Worm (Caenorhabditis elegans) whole organism, L2 larva: ENCODE results near the gene Y46H3C.5.

Source experiments
- C34F6.9 ChIP-seq: fragments of 150-350 bp; optimal IDR thresholded peaks from 2 replicates; lab custom pipeline; 2014; ENCODE audit warnings: missing biosample characterization, missing genetic modification characterization
- F13H6.1 ChIP-seq: sonication (generic microtip); optimal IDR thresholded peaks from 2 replicates; lab custom pipeline; 2016; ENCODE audit warnings: missing genetic modification characterization, missing compliant biosample characterization
- Y55F3AM.14 ChIP-seq: fragments of 200-800 bp; sonication (Bioruptor generic); optimal IDR thresholded peaks from 2 replicates; lab custom pipeline; 2018; ENCODE audit warnings: mild to moderate bottlenecking, missing genetic modification characterization, missing compliant biosample characterization
- ZK546.5 ChIP-seq: sonication (generic microtip); optimal IDR thresholded peaks from 2 replicates; lab custom pipeline; 2017; ENCODE audit warnings: missing biosample characterization, missing genetic modification characterization
- alr-1 ChIP-seq: fragments of 150-350 bp; optimal IDR thresholded peaks from 2 replicates; lab custom pipeline; 2014; ENCODE audit warnings: missing biosample characterization, missing genetic modification characterization
- aly-2 ChIP-seq: fragments of 150-350 bp; optimal IDR thresholded peaks from 2 replicates; lab custom pipeline; 2014; ENCODE audit warnings: missing biosample characterization, missing genetic modification characterization
- ama-1 ChIP-seq: fragments of 150-350 bp; optimal IDR thresholded peaks from 2 replicates; lab custom pipeline; 2018; ENCODE audit warnings: inconsistent platforms
- blmp-1 ChIP-seq: sonication (generic microtip); optimal IDR thresholded peaks from 2 replicates; lab custom pipeline; 2017; ENCODE audit warnings: missing genetic modification characterization, mild to moderate bottlenecking, missing compliant biosample characterization, antibody characterized with exemption, moderate library complexity; ENCODE audit not compliant: insufficient read depth
- ceh-16 ChIP-seq: fragments of 150-350 bp; optimal IDR thresholded peaks from 2 replicates; lab custom pipeline; 2014; ENCODE audit warnings: missing biosample characterization, missing genetic modification characterization
- ceh-82 ChIP-seq: fragments of 150-350 bp; optimal IDR thresholded peaks from 2 replicates; lab custom pipeline; 2014; ENCODE audit warnings: missing biosample characterization, missing genetic modification characterization
- crh-2 ChIP-seq: sonication (generic microtip); optimal IDR thresholded peaks from 2 replicates; lab custom pipeline; 2017; ENCODE audit warnings: missing biosample characterization, missing genetic modification characterization
- dmd-4 ChIP-seq: sonication (generic microtip); optimal IDR thresholded peaks from 2 replicates; lab custom pipeline; 2017; ENCODE audit warnings: missing biosample characterization, missing genetic modification characterization
- elt-1 ChIP-seq: fragments of 150-350 bp; optimal IDR thresholded peaks from 2 replicates; lab custom pipeline; 2014; ENCODE audit warnings: missing biosample characterization, missing genetic modification characterization
- elt-3 ChIP-seq: sonication (generic microtip); optimal IDR thresholded peaks from 2 replicates; lab custom pipeline; 2017; ENCODE audit warnings: missing biosample characterization, missing genetic modification characterization
- fos-1 ChIP-seq: fragments of 150-350 bp; optimal IDR thresholded peaks from 2 replicates; lab custom pipeline; 2014; ENCODE audit warnings: missing biosample characterization, missing genetic modification characterization
- lin-11 ChIP-seq: fragments of 150-350 bp; sonication (generic microtip); optimal IDR thresholded peaks from 2 replicates; lab custom pipeline; 2014; ENCODE audit warnings: missing biosample characterization, missing genetic modification characterization, inconsistent platforms, mixed read lengths
- lin-39 ChIP-seq: fragments of 150-350 bp; optimal IDR thresholded peaks from 2 replicates; lab custom pipeline; 2014; ENCODE audit warnings: missing biosample characterization, missing genetic modification reagents, missing genetic modification characterization
- mbf-1 ChIP-seq: sonication (generic microtip); optimal IDR thresholded peaks from 2 replicates; lab custom pipeline; 2017; ENCODE audit warnings: missing biosample characterization, missing genetic modification characterization
- nhr-10 ChIP-seq: sonication (generic microtip); optimal IDR thresholded peaks from 2 replicates; lab custom pipeline; 2017; ENCODE audit warnings: missing biosample characterization, missing genetic modification characterization
- nhr-11 ChIP-seq: fragments of 150-350 bp; optimal IDR thresholded peaks from 2 replicates; lab custom pipeline; 2014; ENCODE audit warnings: missing biosample characterization, missing genetic modification characterization
- nhr-12 ChIP-seq: fragments of 150-350 bp; optimal IDR thresholded peaks from 2 replicates; lab custom pipeline; 2014; ENCODE audit warnings: missing biosample characterization, missing genetic modification characterization
- nhr-21 ChIP-seq: fragments of 150-350 bp; optimal IDR thresholded peaks from 2 replicates; lab custom pipeline; 2014; ENCODE audit warnings: missing biosample characterization, missing genetic modification characterization
- nhr-23 ChIP-seq: fragments of 150-350 bp; optimal IDR thresholded peaks from 2 replicates; lab custom pipeline; 2014; ENCODE audit warnings: missing biosample characterization, missing genetic modification reagents, missing genetic modification characterization
- nhr-77 ChIP-seq: fragments of 150-350 bp; optimal IDR thresholded peaks from 2 replicates; lab custom pipeline; 2014; ENCODE audit warnings: missing biosample characterization, missing genetic modification characterization
- peb-1 ChIP-seq: fragments of 150-350 bp; optimal IDR thresholded peaks from 2 replicates; lab custom pipeline; 2014; ENCODE audit warnings: missing biosample characterization, missing genetic modification characterization
- skn-1 ChIP-seq: sonication (generic microtip); optimal IDR thresholded peaks from 2 replicates; lab custom pipeline; 2017; ENCODE audit warnings: missing biosample characterization, missing genetic modification characterization
- sma-3 ChIP-seq: sonication (generic microtip); optimal IDR thresholded peaks from 2 replicates; lab custom pipeline; 2016; ENCODE audit warnings: missing genetic modification reagents, missing genetic modification characterization, missing compliant biosample characterization
- sma-9 ChIP-seq, 2 experiments: fragments of 150-350 bp in 1 of 2; sonication (generic microtip) in 1 of 2; optimal IDR thresholded peaks; 2 replicates each; lab custom pipeline; 2014 to 2016; ENCODE audit warnings: missing genetic modification characterization in 2 of 2, mild to moderate bottlenecking in 1 of 2, missing biosample characterization in 1 of 2, missing compliant biosample characterization in 1 of 2, missing genetic modification reagents in 1 of 2, moderate library complexity in 1 of 2
- snpc-4 ChIP-seq: fragments of 150-350 bp; optimal IDR thresholded peaks from 2 replicates; lab custom pipeline; 2014; ENCODE audit warnings: missing biosample characterization, missing genetic modification characterization
- unc-39 ChIP-seq: fragments of 150-350 bp; optimal IDR thresholded peaks from 2 replicates; lab custom pipeline; 2014; ENCODE audit warnings: missing biosample characterization, missing genetic modification characterization
- unc-55 ChIP-seq: fragments of 150-350 bp; sonication (generic microtip); optimal IDR thresholded peaks from 3 replicates; lab custom pipeline; 2014; ENCODE audit warnings: missing biosample characterization, missing genetic modification reagents, missing genetic modification characterization
- unc-62 ChIP-seq: fragments of 150-350 bp; optimal IDR thresholded peaks from 2 replicates; lab custom pipeline; 2014; ENCODE audit warnings: missing biosample characterization, missing genetic modification reagents, missing genetic modification characterization
- zag-1 ChIP-seq: fragments of 150-350 bp; optimal IDR thresholded peaks from 2 replicates; lab custom pipeline; 2014; ENCODE audit warnings: missing biosample characterization, missing genetic modification characterization
- ztf-1 ChIP-seq: fragments of 200-800 bp; sonication (Bioruptor generic); conservative IDR thresholded peaks from 2 replicates; pipeline ENCODE4 v1.3.6; 2022; ENCODE audit warnings: missing genetic modification characterization, missing compliant biosample characterization
- ztf-11 ChIP-seq: sonication (generic microtip); optimal IDR thresholded peaks from 2 replicates; lab custom pipeline; 2017; ENCODE audit warnings: missing biosample characterization, missing genetic modification characterization
- ztf-4 ChIP-seq: fragments of 150-350 bp; optimal IDR thresholded peaks from 2 replicates; lab custom pipeline; 2014; ENCODE audit warnings: missing biosample characterization, missing genetic modification characterization

The Y46H3C.5 gene

ce11 chrV:1682279-1682678 lies 10.0 kb downstream of the Y46H3C.5 start, which contains the start of gene srh-3:
srh-3 (plus strand) TSS chrV:1682579.
- no peak for TF ChIP-seq ztf-4 (tag; lab: Kevin White, UChicago)
- no peak for TF ChIP-seq ama-1 (lab: Kevin White, UChicago)
- no peak for TF ChIP-seq ztf-11
- no peak for TF ChIP-seq nhr-12 (tag; lab: Kevin White, UChicago)
- no peak for TF ChIP-seq nhr-23 (tag; lab: Kevin White, UChicago)
- no peak for TF ChIP-seq aly-2
- no peak for TF ChIP-seq snpc-4 (tag; lab: Kevin White, UChicago)
- no peak for TF ChIP-seq C34F6.9 (tag; lab: Kevin White, UChicago)
- TF ChIP-seq unc-55 (GFP tag; lab: Kevin White, UChicago): no peak
- no peak for TF ChIP-seq ZK546.5 (tag; lab: Kevin White, UChicago)
- no peak for TF ChIP-seq dmd-4
- no peak for TF ChIP-seq alr-1
- no peak for TF ChIP-seq unc-39 (tag; lab: Kevin White, UChicago)
- no peak for TF ChIP-seq sma-9 (GFP tag; optimal IDR thresholded peaks at IDR 0.05; lab: Kevin White, UChicago)
- no peak for TF ChIP-seq sma-9 (tag; optimal IDR thresholded peaks at IDR 0.05; lab: Kevin White, UChicago)
- TF ChIP-seq ztf-1 (GFP tag; lab: Robert Waterston, UW): no peak
- TF ChIP-seq lin-39 (tag; lab: Kevin White, UChicago): no peak
- no peak for TF ChIP-seq ceh-82 (tag; lab: Kevin White, UChicago)
- TF ChIP-seq lin-11 (tag; lab: Kevin White, UChicago): no peak
- no peak for TF ChIP-seq fos-1 (tag; lab: Kevin White, UChicago)
- TF ChIP-seq ceh-16 (tag; lab: Kevin White, UChicago): no peak

- no peak for TF ChIP-seq unc-62
- TF ChIP-seq skn-1 (tag; lab: Kevin White, UChicago): no peak
Observed at ce11 chrV:1680770-1681169, 11.5 kb downstream of the Y46H3C.5 start, which contains the start of gene srw-91. srw-91 (minus strand) TSS chrV:1680870.

- TF ChIP-seq peb-1 (tag; lab: Kevin White, UChicago) (no peak), ztf-4 (tag; lab: Kevin White, UChicago) (no peak), unc-62 (no peak), alr-1 (no peak), sma-3 (GFP tag; lab: Kevin White, UChicago) (no peak), lin-11 (tag; lab: Kevin White, UChicago) (no peak), unc-39 (tag; lab: Kevin White, UChicago) (no peak), zag-1 (tag; lab: Kevin White, UChicago) (no peak), mbf-1 (tag; lab: Kevin White, UChicago) (no peak), Y55F3AM.14 (GFP tag; lab: Kevin White, UChicago) (no peak), fos-1 (tag; lab: Kevin White, UChicago) (no peak), nhr-21 (tag; lab: Kevin White, UChicago) (no peak), ztf-1 (GFP tag; lab: Robert Waterston, UW) (no peak)
Observed at ce11 chrV:1678228-1678627, 14.1 kb downstream of the Y46H3C.5 start, which contains the start of gene srw-98. srw-98 (minus strand) TSS chrV:1678328.

- TF ChIP-seq elt-3 (tag; lab: Kevin White, UChicago): no peak
- no peak for TF ChIP-seq lin-11 (tag; lab: Kevin White, UChicago)
- TF ChIP-seq peb-1 (tag; lab: Kevin White, UChicago): no peak
- TF ChIP-seq nhr-10 (tag; lab: Kevin White, UChicago): no peak
- TF ChIP-seq mbf-1 (tag; lab: Kevin White, UChicago): no peak
- TF ChIP-seq nhr-11: no peak
- TF ChIP-seq crh-2 (tag; lab: Kevin White, UChicago): no peak
- TF ChIP-seq zag-1 (tag; lab: Kevin White, UChicago): no peak
- TF ChIP-seq ztf-1 (GFP tag; lab: Robert Waterston, UW): no peak
- no peak for TF ChIP-seq F13H6.1 (tag; lab: Kevin White, UChicago)
- no peak for TF ChIP-seq unc-55 (GFP tag; lab: Kevin White, UChicago)
- no peak for TF ChIP-seq aly-2
- TF ChIP-seq elt-1: no peak
- no peak for TF ChIP-seq ztf-11
- TF ChIP-seq ZK546.5 (tag; lab: Kevin White, UChicago): no peak
- no peak for TF ChIP-seq sma-9 (GFP tag; optimal IDR thresholded peaks at IDR 0.05; lab: Kevin White, UChicago)
- no peak for TF ChIP-seq sma-9 (tag; optimal IDR thresholded peaks at IDR 0.05; lab: Kevin White, UChicago)
- no peak for TF ChIP-seq lin-39 (tag; lab: Kevin White, UChicago)
- no peak for TF ChIP-seq nhr-77
- no peak for TF ChIP-seq nhr-12 (tag; lab: Kevin White, UChicago)
- TF ChIP-seq blmp-1 (tag; lab: Kevin White, UChicago): no peak
Observed at ce11 chrV:1668216-1668615, 24.1 kb downstream of the Y46H3C.5 start, which contains the start of gene irld-42. irld-42 (plus strand) TSS chrV:1668516.
